Worm (Caenorhabditis elegans) whole organism, L4 larva: ENCODE data around the gene ZK1320.11.

ENCODE experiments used
- F26F4.8 ChIP-seq: fragments of 200-800 bp; sonication (Bioruptor generic); conservative IDR thresholded peaks from 2 replicates; pipeline ENCODE4 v1.3.6; 2022; ENCODE audit warnings: missing genetic modification characterization, missing compliant biosample characterization
- F44E2.7 ChIP-seq: fragments of 200-800 bp; sonication (Bioruptor generic); IDR thresholded peaks from 2 replicates; pipeline ENCODE4 v2.1.2; 2022; ENCODE audit warnings: missing genetic modification characterization, missing compliant biosample characterization
- T20F7.1 ChIP-seq: fragments of 200-800 bp; sonication (Bioruptor generic); optimal IDR thresholded peaks from 2 replicates; lab custom pipeline; 2018; ENCODE audit warnings: mild to moderate bottlenecking, missing genetic modification characterization, missing compliant biosample characterization
- T26A8.4 ChIP-seq: fragments of 200-800 bp; sonication (Bioruptor generic); IDR thresholded peaks from 2 replicates; pipeline ENCODE4 v1.3.6; 2022; ENCODE audit warnings: missing genetic modification characterization, missing compliant biosample characterization
- Y48G9A.11 ChIP-seq: fragments of 200-800 bp; sonication (Bioruptor generic); IDR thresholded peaks from 2 replicates; pipeline ENCODE4 v1.3.6; 2022; ENCODE audit warnings: missing genetic modification reagents, missing genetic modification characterization, missing compliant biosample characterization
- Y5F2A.4 ChIP-seq: fragments of 200-800 bp; sonication (Bioruptor generic); optimal IDR thresholded peaks from 2 replicates; lab custom pipeline; 2018; ENCODE audit warnings: mild to moderate bottlenecking, missing genetic modification characterization, missing compliant biosample characterization
- Y75B8A.6 ChIP-seq: fragments of 200-800 bp; sonication (Bioruptor generic); IDR thresholded peaks from 2 replicates; pipeline ENCODE4 v1.3.6; 2022; ENCODE audit warnings: missing genetic modification reagents, missing genetic modification characterization, missing compliant biosample characterization
- ZK337.2 ChIP-seq: fragments of 200-800 bp; sonication (Bioruptor generic); IDR thresholded peaks from 2 replicates; pipeline ENCODE4 v1.3.6; 2022; ENCODE audit warnings: missing genetic modification reagents, missing genetic modification characterization, missing compliant biosample characterization
- ZK546.5 ChIP-seq, 2 experiments: sonication (generic microtip); optimal IDR thresholded peaks; 2 replicates each; lab custom pipeline; 2017; ENCODE audit warnings: missing biosample characterization in 2 of 2, missing genetic modification characterization in 2 of 2
- aha-1 ChIP-seq: fragments of 150-350 bp; peaks from one replicate; lab custom pipeline; 2014; ENCODE audit warnings: missing biosample characterization, missing genetic modification characterization
- aly-2 ChIP-seq: sonication (generic microtip); optimal IDR thresholded peaks from 2 replicates; lab custom pipeline; 2018; ENCODE audit warnings: missing biosample characterization, missing genetic modification characterization
- arid-1 ChIP-seq: fragments of 200-800 bp; sonication (Bioruptor generic); conservative IDR thresholded peaks from 2 replicates; pipeline ENCODE4 v1.3.6; 2022; ENCODE audit warnings: missing genetic modification reagents, missing genetic modification characterization, missing compliant biosample characterization
- attf-4 ChIP-seq: sonication (generic microtip); optimal IDR thresholded peaks from 3 replicates; lab custom pipeline; 2017; ENCODE audit warnings: missing biosample characterization, missing genetic modification characterization
- ceh-28 ChIP-seq: fragments of 150-350 bp; optimal IDR thresholded peaks from 2 replicates; lab custom pipeline; 2014; ENCODE audit warnings: missing biosample characterization, missing genetic modification reagents, missing genetic modification characterization
- ceh-44 ChIP-seq: fragments of 200-800 bp; sonication (Bioruptor generic); IDR thresholded peaks from 2 replicates; pipeline ENCODE4 v1.3.6; 2022; ENCODE audit warnings: missing genetic modification reagents, missing genetic modification characterization, missing compliant biosample characterization
- ceh-82 ChIP-seq: sonication (generic microtip); optimal IDR thresholded peaks from 2 replicates; lab custom pipeline; 2017; ENCODE audit warnings: missing biosample characterization, missing genetic modification characterization
- ctbp-1 ChIP-seq: fragments of 200-800 bp; sonication (Bioruptor generic); IDR thresholded peaks from 2 replicates; pipeline ENCODE4 v1.3.6; 2022; ENCODE audit warnings: missing genetic modification reagents, missing genetic modification characterization, missing compliant biosample characterization
- daf-12 ChIP-seq: fragments of 150-350 bp; optimal IDR thresholded peaks from 2 replicates; lab custom pipeline; 2014; ENCODE audit warnings: missing biosample characterization, missing genetic modification reagents, missing genetic modification characterization
- daf-19 ChIP-seq: fragments of 200-800 bp; sonication (Bioruptor generic); conservative IDR thresholded peaks from 2 replicates; pipeline ENCODE4 v1.3.6; 2022; ENCODE audit warnings: missing genetic modification characterization, missing compliant biosample characterization
- daf-8 ChIP-seq: fragments of 200-800 bp; sonication (Bioruptor generic); IDR thresholded peaks from 2 replicates; pipeline ENCODE4 v1.3.6; 2022; ENCODE audit warnings: missing genetic modification characterization, missing compliant biosample characterization
- dmd-6 ChIP-seq: fragments of 200-800 bp; sonication (Bioruptor generic); IDR thresholded peaks from 2 replicates; pipeline ENCODE4 v1.3.6; 2022; ENCODE audit warnings: missing genetic modification reagents, missing genetic modification characterization, missing compliant biosample characterization
- dmd-9 ChIP-seq: fragments of 200-800 bp; sonication (Bioruptor generic); IDR thresholded peaks from 2 replicates; pipeline ENCODE4 v1.3.6; 2022; ENCODE audit warnings: missing genetic modification reagents, missing genetic modification characterization, missing compliant biosample characterization
- dpl-1 ChIP-seq: fragments of 150-350 bp; optimal IDR thresholded peaks from 2 replicates; lab custom pipeline; 2014; ENCODE audit warnings: missing biosample characterization, missing genetic modification reagents, missing genetic modification characterization
- egl-27 ChIP-seq: sonication (generic microtip); optimal IDR thresholded peaks from 3 replicates; lab custom pipeline; 2017; ENCODE audit warnings: missing biosample characterization, missing genetic modification reagents, missing genetic modification characterization
- egl-43 ChIP-seq: fragments of 200-800 bp; sonication (Bioruptor generic); IDR thresholded peaks from 2 replicates; pipeline ENCODE4 v1.3.6; 2022; ENCODE audit warnings: missing genetic modification reagents, missing genetic modification characterization, missing compliant biosample characterization
- fkh-10 ChIP-seq: fragments of 150-350 bp; optimal IDR thresholded peaks from 2 replicates; lab custom pipeline; 2014; ENCODE audit warnings: missing biosample characterization, missing genetic modification reagents, missing genetic modification characterization
- fos-1 ChIP-seq: fragments of 150-350 bp; optimal IDR thresholded peaks from 2 replicates; lab custom pipeline; 2014; ENCODE audit warnings: missing biosample characterization, missing genetic modification characterization
- hmg-1.1 ChIP-seq: fragments of 200-800 bp; sonication (Bioruptor generic); IDR thresholded peaks from 2 replicates; pipeline ENCODE4 v1.3.6; 2022; ENCODE audit warnings: missing genetic modification reagents, missing genetic modification characterization, missing compliant biosample characterization
- jun-1 ChIP-seq: fragments of 150-350 bp; optimal IDR thresholded peaks from 2 replicates; lab custom pipeline; 2014; ENCODE audit warnings: missing biosample characterization, missing genetic modification reagents, missing genetic modification characterization
- madf-5 ChIP-seq, 2 experiments: fragments of 200-800 bp; sonication (Bioruptor generic); IDR thresholded peaks; 2 replicates each; pipeline ENCODE4 v1.3.6; 2022; ENCODE audit warnings: missing compliant biosample characterization in 2 of 2, missing genetic modification characterization in 2 of 2
- mdl-1 ChIP-seq, 2 experiments: fragments of 150-350 bp in 1 of 2; sonication (generic microtip) in 1 of 2; optimal IDR thresholded peaks; 2 replicates each; lab custom pipeline; 2014 to 2017; ENCODE audit warnings: missing biosample characterization in 2 of 2, missing genetic modification characterization in 2 of 2
- mdt-29 ChIP-seq: fragments of 200-800 bp; sonication (Bioruptor generic); IDR thresholded peaks from 2 replicates; pipeline ENCODE4 v1.3.6; 2022; ENCODE audit warnings: missing genetic modification reagents, missing genetic modification characterization, missing compliant biosample characterization
- mes-2 ChIP-seq: sonication (generic microtip); optimal IDR thresholded peaks from 2 replicates; lab custom pipeline; 2016; ENCODE audit warnings: missing genotype, mild to moderate bottlenecking, missing genetic modification characterization, missing compliant biosample characterization; ENCODE audit not compliant: poor library complexity, severe bottlenecking
- mxl-2 ChIP-seq: fragments of 200-800 bp; sonication (Bioruptor generic); conservative IDR thresholded peaks from 2 replicates; pipeline ENCODE4 v1.3.6; 2022; ENCODE audit warnings: missing genetic modification reagents, missing genetic modification characterization, missing compliant biosample characterization
- nhr-10 ChIP-seq: fragments of 150-350 bp; optimal IDR thresholded peaks from 2 replicates; lab custom pipeline; 2014; ENCODE audit warnings: missing biosample characterization, missing genetic modification characterization
- nhr-237 ChIP-seq: sonication (generic microtip); optimal IDR thresholded peaks from 2 replicates; lab custom pipeline; 2017; ENCODE audit warnings: missing biosample characterization, missing genetic modification characterization
- nhr-25 ChIP-seq: sonication (generic microtip); optimal IDR thresholded peaks from 2 replicates; lab custom pipeline; 2017; ENCODE audit warnings: missing genetic modification characterization, mild to moderate bottlenecking, missing compliant biosample characterization, antibody characterized with exemption, moderate library complexity, borderline replicate concordance; ENCODE audit not compliant: insufficient read depth
- nhr-6 ChIP-seq: fragments of 150-350 bp; optimal IDR thresholded peaks from 2 replicates; lab custom pipeline; 2014; ENCODE audit warnings: missing biosample characterization, missing genetic modification characterization
- nhr-76 ChIP-seq: fragments of 150-350 bp; optimal IDR thresholded peaks from 2 replicates; lab custom pipeline; 2014; ENCODE audit warnings: missing biosample characterization, missing genetic modification characterization
- pha-4 ChIP-seq, 2 experiments: fragments of 150-350 bp in 1 of 2; fragments of 200-800 bp in 1 of 2; sonication (Bioruptor generic) in 1 of 2; IDR thresholded peaks in 1 of 2; optimal IDR thresholded peaks in 1 of 2; 2 replicates each; pipeline versions ENCODE4 v1.3.6 to Lab custom; 2014 to 2022; ENCODE audit warnings: missing genetic modification characterization in 2 of 2, missing genetic modification reagents in 2 of 2, missing biosample characterization in 1 of 2, missing compliant biosample characterization in 1 of 2
- php-3 ChIP-seq: fragments of 200-800 bp; sonication (Bioruptor generic); IDR thresholded peaks from 2 replicates; pipeline ENCODE4 v1.3.6; 2022; ENCODE audit warnings: missing genetic modification reagents, missing genetic modification characterization, missing compliant biosample characterization
- pqm-1 ChIP-seq: sonication (generic microtip); optimal IDR thresholded peaks from 2 replicates; lab custom pipeline; 2017; ENCODE audit warnings: missing biosample characterization, missing genetic modification characterization
- rbr-2 ChIP-seq: sonication (generic microtip); optimal IDR thresholded peaks from 2 replicates; lab custom pipeline; 2016; ENCODE audit warnings: missing genotype, missing genetic modification characterization, missing compliant biosample characterization
- sdz-12 ChIP-seq: fragments of 200-800 bp; sonication (Bioruptor generic); optimal IDR thresholded peaks from 2 replicates; lab custom pipeline; 2018; ENCODE audit warnings: mild to moderate bottlenecking, missing genetic modification characterization, missing compliant biosample characterization
- spr-3 ChIP-seq: fragments of 200-800 bp; sonication (Bioruptor generic); optimal IDR thresholded peaks from 2 replicates; lab custom pipeline; 2018; ENCODE audit warnings: mild to moderate bottlenecking, missing genetic modification characterization, missing compliant biosample characterization
- tra-1 ChIP-seq: fragments of 200-800 bp; sonication (Bioruptor generic); IDR thresholded peaks from 2 replicates; pipeline ENCODE4 v1.3.6; 2022; ENCODE audit warnings: missing genetic modification reagents, missing genetic modification characterization, missing compliant biosample characterization
- unc-39 ChIP-seq: sonication (generic microtip); optimal IDR thresholded peaks from 2 replicates; lab custom pipeline; 2017; ENCODE audit warnings: missing biosample characterization, missing genetic modification characterization
- zag-1 ChIP-seq: fragments of 150-350 bp; optimal IDR thresholded peaks from 2 replicates; lab custom pipeline; 2014; ENCODE audit warnings: missing biosample characterization, missing genetic modification characterization
- zfp-2 ChIP-seq: sonication (generic microtip); optimal IDR thresholded peaks from 2 replicates; lab custom pipeline; 2016; ENCODE audit warnings: mild to moderate bottlenecking, missing genetic modification characterization, missing compliant biosample characterization
- zip-11 ChIP-seq: fragments of 200-800 bp; sonication (Bioruptor generic); IDR thresholded peaks from 2 replicates; pipeline ENCODE4 v1.3.6; 2022; ENCODE audit warnings: missing genetic modification characterization, missing compliant biosample characterization
- zip-2 ChIP-seq: fragments of 150-350 bp; optimal IDR thresholded peaks from 2 replicates; lab custom pipeline; 2014; ENCODE audit warnings: missing biosample characterization, missing genetic modification characterization
- ztf-11 ChIP-seq: fragments of 150-350 bp; optimal IDR thresholded peaks from 2 replicates; lab custom pipeline; 2014; ENCODE audit warnings: missing biosample characterization, missing genetic modification characterization

The ZK1320.11 gene

ce11 chrII:9646122-9646555 is 21.3 kb upstream of the ZK1320.11 start (continued):
- TF ChIP-seq Y75B8A.6 (no peak), daf-8 (GFP tag; lab: Robert Waterston, UW) (no peak), zfp-2 (tag; lab: Kevin White, UChicago) (no peak), egl-27 (tag; lab: Kevin White, UChicago) (no peak), egl-43 (peak; percentile 62), mes-2 (tag; lab: Kevin White, UChicago) (peak; percentile 72), ceh-44 (GFP tag; lab: Robert Waterston, UW) (no peak), daf-12 (tag; lab: Kevin White, UChicago) (no peak), hmg-1.1 (peak; percentile 83), F26F4.8 (no peak), attf-4 (tag; lab: Kevin White, UChicago) (no peak), fkh-10 (no peak), mxl-2 (GFP tag; lab: Robert Waterston, UW) (no peak), jun-1 (tag; lab: Kevin White, UChicago) (no peak), spr-3 (GFP tag; lab: Kevin White, UChicago) (no peak), pqm-1 (tag; lab: Kevin White, UChicago) (no peak), zip-11 (GFP tag; lab: Robert Waterston, UW) (no peak), nhr-6 (tag; lab: Kevin White, UChicago) (peak; percentile 45), Y48G9A.11 (GFP tag; lab: Robert Waterston, UW) (no peak), nhr-76 (tag; lab: Kevin White, UChicago) (no peak), aly-2 (tag; lab: Kevin White, UChicago) (no peak), nhr-10 (tag; lab: Kevin White, UChicago) (no peak), rbr-2 (tag; lab: Kevin White, UChicago) (peak; percentile 77), mdt-29 (GFP tag; lab: Robert Waterston, UW) (no peak), madf-5 (GFP tag; IDR thresholded peaks at IDR 0.05; lab: Robert Waterston, UW) (no peak), dmd-9 (GFP tag; lab: Robert Waterston, UW) (no peak), ctbp-1 (GFP tag; lab: Robert Waterston, UW) (0 out of 2 replicates have a peak, but pooled peaks have one; percentile 30), dmd-6 (peak; percentile 60), zip-2 (tag; lab: Kevin White, UChicago) (no peak), T26A8.4 (GFP tag; lab: Robert Waterston, UW) (no peak; the same call in 1 of the 2 replicates), ceh-82 (no peak), mdl-1 (tag; optimal IDR thresholded peaks at IDR 0.05; lab: Kevin White, UChicago) (peak in 1 of 2 experiments; percentile 74), sdz-12 (GFP tag; lab: Kevin White, UChicago) (no peak), nhr-237 (tag; lab: Kevin White, UChicago) (no peak), ceh-28 (tag; lab: Kevin White, UChicago) (peak; percentile 76), nhr-25 (tag; lab: Kevin White, UChicago) (no peak), daf-19 (GFP tag; lab: Robert Waterston, UW) (no peak), pha-4 (GFP tag; IDR thresholded peaks at IDR 0.05; lab: Robert Waterston, UW) (no peak), pha-4 (tag; optimal IDR thresholded peaks at IDR 0.05; lab: Kevin White, UChicago) (no peak), tra-1 (GFP tag; lab: Robert Waterston, UW) (0 out of 2 replicates have a peak, but pooled peaks have one; percentile 27), php-3 (no peak), zag-1 (tag; lab: Kevin White, UChicago) (no peak), T20F7.1 (GFP tag; lab: Kevin White, UChicago) (peak; percentile 8), unc-39 (tag; lab: Kevin White, UChicago) (no peak), arid-1 (GFP tag; lab: Robert Waterston, UW) (no peak), ZK337.2 (GFP tag; lab: Robert Waterston, UW) (no peak), ZK546.5 (tag; optimal IDR thresholded peaks at IDR 0.05; lab: Kevin White, UChicago) (no peak), Y5F2A.4 (GFP tag; lab: Kevin White, UChicago) (no peak), dpl-1 (GFP tag; lab: Kevin White, UChicago) (peak; percentile 14), ztf-11 (tag; lab: Kevin White, UChicago) (no peak), F44E2.7 (no peak), aha-1 (no peak), fos-1 (tag; lab: Kevin White, UChicago) (no peak)
